Fruit fly (Drosophila melanogaster): Measurements from ENCODE around the gene CG18088.

The CG18088 gene

DNA sequence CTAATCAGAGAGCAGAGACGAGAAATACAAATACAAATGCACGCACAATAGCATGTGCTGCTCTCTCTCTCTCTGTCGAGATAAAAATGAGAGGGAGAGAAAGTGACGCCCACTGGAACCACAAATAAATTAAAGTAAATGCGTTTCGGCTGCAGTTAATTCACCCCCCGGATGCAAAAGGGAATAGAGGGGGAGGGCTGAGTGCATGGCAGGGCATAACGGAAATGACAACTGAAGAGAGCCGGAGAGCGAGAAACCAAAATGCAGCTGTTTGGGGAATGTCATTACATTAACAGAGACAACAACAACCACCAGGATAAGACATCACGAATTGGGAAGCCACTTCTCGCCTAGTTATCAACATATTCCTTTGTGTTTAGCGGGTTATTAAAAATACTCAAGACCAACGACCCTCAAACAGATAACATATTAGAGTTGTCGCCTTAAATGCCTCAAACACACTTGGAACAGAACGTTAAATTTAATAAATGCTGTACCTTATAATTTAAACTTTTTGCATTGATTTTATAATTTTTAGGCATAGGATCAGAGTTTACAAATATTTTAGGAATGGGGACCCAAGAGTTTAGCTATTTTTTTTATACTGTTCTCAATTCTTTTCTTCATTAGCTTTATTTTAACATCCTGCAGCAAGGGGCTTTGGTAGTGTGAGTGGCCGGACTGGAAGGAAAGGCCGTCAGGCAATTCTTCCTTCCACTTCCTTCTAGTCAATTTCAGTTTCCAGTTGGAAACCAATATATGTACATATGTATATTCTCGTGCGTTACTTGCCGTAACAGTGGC, 17.2 kb upstream of the CG18088 start:
- TF ChIP-seq bowl (GFP tag; IDR thresholded peaks at IDR 0.05): no peak
- TF ChIP-seq Trl (optimal IDR thresholded peaks at IDR 0.05): peak; percentile 58 to 83
- peak; percentile 7 for TF ChIP-seq Trl (GFP tag; optimal IDR thresholded peaks at IDR 0.05)
- peak; percentile 48 for TF ChIP-seq Blimp-1 (GFP tag; optimal IDR thresholded peaks at IDR 0.05)
- TF ChIP-seq z (GFP tag; IDR thresholded peaks at IDR 0.05): 0 out of 3 replicates have a peak, but pooled peaks have one; percentile 16
- TF ChIP-seq bbx (GFP tag; IDR thresholded peaks at IDR 0.05; ENCODE audit: partially characterized antibody): no peak
- TF ChIP-seq otp (GFP tag; IDR thresholded peaks at IDR 0.05): no peak
- TF ChIP-seq CG31388 (GFP tag; optimal IDR thresholded peaks at IDR 0.05): no peak
- peak; percentile 28 for TF ChIP-seq CG18262 (tag; optimal IDR thresholded peaks at IDR 0.05)
- peak; percentile 87 for TF ChIP-seq sens (GFP tag)
- no peak for TF ChIP-seq PHDP (tag; optimal IDR thresholded peaks at IDR 0.05)
- TF ChIP-seq Neu2 (GFP tag; optimal IDR thresholded peaks at IDR 0.05; ENCODE audit: borderline replicate concordance): no peak
- peak in 1 of 2 experiments; percentile 53 for TF ChIP-seq bsh (GFP tag; optimal IDR thresholded peaks at IDR 0.05)
- TF ChIP-seq chm (GFP tag; IDR thresholded peaks at IDR 0.05): 0 out of 2 replicates have a peak, but pooled peaks have one; percentile 40
- peak; percentile 42 for TF ChIP-seq CG15479 (GFP tag; optimal IDR thresholded peaks at IDR 0.05)
- TF ChIP-seq CG13894 (tag; optimal IDR thresholded peaks at IDR 0.05): no peak
- no peak for TF ChIP-seq Ets97D (GFP tag; optimal IDR thresholded peaks at IDR 0.05)
- peak; percentile 58; the same call in 1 of the 3 replicates for TF ChIP-seq ci (GFP tag; IDR thresholded peaks at IDR 0.05)
- no peak for TF ChIP-seq zf30C (GFP tag; optimal IDR thresholded peaks at IDR 0.05)
- TF ChIP-seq CG2678 (tag; optimal IDR thresholded peaks at IDR 0.05): peak; percentile 16
- no peak for TF ChIP-seq Hsf (GFP tag; optimal IDR thresholded peaks at IDR 0.05)
- peak; percentile 86 for TF ChIP-seq CG4360 (GFP tag; IDR thresholded peaks at IDR 0.05)
- no peak for TF ChIP-seq CG4707 (GFP tag; optimal IDR thresholded peaks at IDR 0.05)
- peak; percentile 34 for TF ChIP-seq fd64A (GFP tag; optimal IDR thresholded peaks at IDR 0.05)
- peak in 1 of 2 experiments; percentile 41 for TF ChIP-seq Pdp1 (GFP tag; optimal IDR thresholded peaks at IDR 0.05)
- peak; percentile 93 for TF ChIP-seq pros (GFP tag; optimal IDR thresholded peaks at IDR 0.05)
- no peak for TF ChIP-seq CG6175 (GFP tag; IDR thresholded peaks at IDR 0.05)
- peak; percentile 44 for TF ChIP-seq dmrt11E (tag; optimal IDR thresholded peaks at IDR 0.05)
- TF ChIP-seq Awh (GFP tag; IDR thresholded peaks at IDR 0.05): peak; percentile 29; the same call in 1 of the 2 replicates
- TF ChIP-seq Sin3A (optimal IDR thresholded peaks at IDR 0.05): no peak
- peak; percentile 16 for TF ChIP-seq CG10979 (tag; optimal IDR thresholded peaks at IDR 0.05)
- peak; percentile 14 for TF ChIP-seq CG11398 (GFP tag; optimal IDR thresholded peaks at IDR 0.05)
- TF ChIP-seq tna (GFP tag; IDR thresholded peaks at IDR 0.05; ENCODE audit: partially characterized antibody): no peak
- no peak for TF ChIP-seq grau (tag; optimal IDR thresholded peaks at IDR 0.05)
- no peak for TF ChIP-seq E2f2 (GFP tag; IDR thresholded peaks at IDR 0.05)
- peak; percentile 21; the same call in 1 of the 2 replicates for TF ChIP-seq Drgx (GFP tag; IDR thresholded peaks at IDR 0.05)
- no peak for TF ChIP-seq ham (GFP tag; IDR thresholded peaks at IDR 0.05)
- TF ChIP-seq phol (tag; optimal IDR thresholded peaks at IDR 0.05): peak; percentile 13
- TF ChIP-seq CG10267 (tag; optimal IDR thresholded peaks at IDR 0.05): peak; percentile 14
- no peak for TF ChIP-seq sc (optimal IDR thresholded peaks at IDR 0.05)
- no peak for TF ChIP-seq sc (GFP tag; optimal IDR thresholded peaks at IDR 0.05)
- TF ChIP-seq crol (GFP tag; IDR thresholded peaks at IDR 0.05): peak; percentile 79
- TF ChIP-seq tio (GFP tag; optimal IDR thresholded peaks at IDR 0.05): peak; percentile 13
- peak; percentile 57 for TF ChIP-seq kni (GFP tag; optimal IDR thresholded peaks at IDR 0.05)
- peak; percentile 15 for TF ChIP-seq CG10431 (GFP tag; optimal IDR thresholded peaks at IDR 0.05)
- TF ChIP-seq CG11456 (GFP tag; IDR thresholded peaks at IDR 0.05): no peak
- TF ChIP-seq jumu (GFP tag; optimal IDR thresholded peaks at IDR 0.05): no peak
- TF ChIP-seq CG3838 (GFP tag; optimal IDR thresholded peaks at IDR 0.05): no peak
- TF ChIP-seq CG30403 (GFP tag; optimal IDR thresholded peaks at IDR 0.05): peak; percentile 2
- no peak for TF ChIP-seq esg (GFP tag; conservative IDR thresholded peaks at IDR 0.05)

Measured in whole organism, embryonic.